Worm (Caenorhabditis elegans) whole organism, L1 larva: Measurements from ENCODE around the gene Y7A5A.1.

ENCODE experiments used
- efl-1 ChIP-seq, 4 experiments: fragments of 150-350 bp; optimal IDR thresholded peaks in 3 of 4; peaks in 1 of 4; 1 replicate in 1 of 4; 2 replicates in 3 of 4; lab custom pipeline; 2014; ENCODE audit warnings: missing biosample characterization in 2 of 4, missing genetic modification characterization in 2 of 4, missing genetic modification reagents in 2 of 4
- elt-2 ChIP-seq: sonication (generic microtip); optimal IDR thresholded peaks from 2 replicates; lab custom pipeline; 2016; ENCODE audit warnings: missing genetic modification characterization, mild to moderate bottlenecking, inconsistent platforms, missing compliant biosample characterization, missing genetic modification reagents
- fkh-10 ChIP-seq: sonication (generic microtip); optimal IDR thresholded peaks from 2 replicates; lab custom pipeline; 2017; ENCODE audit warnings: missing biosample characterization, missing genetic modification reagents, missing genetic modification characterization

DNA sequence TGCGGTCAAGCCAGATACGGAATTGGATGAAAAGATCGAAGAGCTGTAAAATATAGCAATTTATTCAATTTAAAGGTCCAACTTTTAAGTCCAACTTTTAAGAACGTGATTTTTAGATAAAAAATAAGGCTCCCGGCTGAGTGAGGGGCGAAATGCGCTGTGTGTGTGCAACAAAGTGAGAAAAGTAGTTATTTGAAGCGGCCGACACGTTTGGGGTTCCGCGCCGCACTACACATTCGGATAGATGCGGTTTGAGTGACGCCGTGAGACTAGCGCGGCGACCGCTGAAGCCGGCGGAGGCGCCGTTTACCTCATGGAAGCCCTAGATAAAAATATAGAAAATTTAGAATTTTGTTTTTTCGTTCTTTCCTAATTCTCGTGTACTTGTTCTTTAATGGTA is 506 bp downstream of the Y7A5A.1 start:
- TF ChIP-seq efl-1 (optimal IDR thresholded peaks at IDR 0.05; lab: Kevin White, UChicago) (no peak), efl-1 (GFP tag; optimal IDR thresholded peaks at IDR 0.05 in 1 of 2; lab: Kevin White, UChicago) (no peak), fkh-10 (no peak), elt-2 (no peak)
